Worm (Caenorhabditis elegans) whole organism, L2 larva: ENCODE measurements around the gene F46C8.3.

Source experiments
- C34F6.9 ChIP-seq: fragments of 150-350 bp; optimal IDR thresholded peaks from 2 replicates; lab custom pipeline; 2014; ENCODE audit warnings: missing biosample characterization, missing genetic modification characterization
- Y55F3AM.14 ChIP-seq: fragments of 200-800 bp; sonication (Bioruptor generic); optimal IDR thresholded peaks from 2 replicates; lab custom pipeline; 2018; ENCODE audit warnings: mild to moderate bottlenecking, missing genetic modification characterization, missing compliant biosample characterization
- aly-2 ChIP-seq: fragments of 150-350 bp; optimal IDR thresholded peaks from 2 replicates; lab custom pipeline; 2014; ENCODE audit warnings: missing biosample characterization, missing genetic modification characterization
- elt-3 ChIP-seq: sonication (generic microtip); optimal IDR thresholded peaks from 2 replicates; lab custom pipeline; 2017; ENCODE audit warnings: missing biosample characterization, missing genetic modification characterization
- fos-1 ChIP-seq: fragments of 150-350 bp; optimal IDR thresholded peaks from 2 replicates; lab custom pipeline; 2014; ENCODE audit warnings: missing biosample characterization, missing genetic modification characterization
- mdl-1 ChIP-seq, 2 experiments: fragments of 150-350 bp in 1 of 2; sonication (generic microtip) in 1 of 2; optimal IDR thresholded peaks; 2 replicates each; lab custom pipeline; 2017; ENCODE audit warnings: missing biosample characterization in 2 of 2, missing genetic modification characterization in 2 of 2
- nhr-11 ChIP-seq: fragments of 150-350 bp; optimal IDR thresholded peaks from 2 replicates; lab custom pipeline; 2014; ENCODE audit warnings: missing biosample characterization, missing genetic modification characterization
- nhr-25 ChIP-seq: fragments of 150-350 bp; sonication (generic microtip); optimal IDR thresholded peaks from 3 replicates; lab custom pipeline; 2014; ENCODE audit warnings: missing biosample characterization, missing genetic modification characterization
- sma-9 ChIP-seq, 2 experiments: fragments of 150-350 bp in 1 of 2; sonication (generic microtip) in 1 of 2; optimal IDR thresholded peaks; 2 replicates each; lab custom pipeline; 2014 to 2016; ENCODE audit warnings: missing genetic modification characterization in 2 of 2, mild to moderate bottlenecking in 1 of 2, missing biosample characterization in 1 of 2, missing compliant biosample characterization in 1 of 2, missing genetic modification reagents in 1 of 2, moderate library complexity in 1 of 2
- unc-39 ChIP-seq: fragments of 150-350 bp; optimal IDR thresholded peaks from 2 replicates; lab custom pipeline; 2014; ENCODE audit warnings: missing biosample characterization, missing genetic modification characterization
- unc-62 ChIP-seq: fragments of 150-350 bp; optimal IDR thresholded peaks from 2 replicates; lab custom pipeline; 2014; ENCODE audit warnings: missing biosample characterization, missing genetic modification reagents, missing genetic modification characterization
- ztf-4 ChIP-seq: fragments of 150-350 bp; optimal IDR thresholded peaks from 2 replicates; lab custom pipeline; 2014; ENCODE audit warnings: missing biosample characterization, missing genetic modification characterization

ce11 chrX:7491521-7491920 lies 33.9 kb upstream of the F46C8.3 start:
- TF ChIP-seq fos-1 (tag; lab: Kevin White, UChicago) (no peak), elt-3 (tag; lab: Kevin White, UChicago) (no peak), unc-62 (GFP tag; lab: Kevin White, UChicago) (no peak), C34F6.9 (tag; lab: Kevin White, UChicago) (no peak), Y55F3AM.14 (GFP tag; lab: Kevin White, UChicago) (no peak), unc-39 (no peak), mdl-1 (tag; optimal IDR thresholded peaks at IDR 0.05; lab: Kevin White, UChicago) (no peak), nhr-11 (tag; lab: Kevin White, UChicago) (no peak), aly-2 (no peak), nhr-25 (no peak), sma-9 (GFP tag; optimal IDR thresholded peaks at IDR 0.05; lab: Kevin White, UChicago) (no peak), sma-9 (tag; optimal IDR thresholded peaks at IDR 0.05; lab: Kevin White, UChicago) (no peak), ztf-4 (tag; lab: Kevin White, UChicago) (no peak)
